Worm (Caenorhabditis elegans) whole organism, mixed stage, embryonic: Measurements from ENCODE around the gene sri-57.
"Not testable (repeated sequence)": the region's sequence is repeated elsewhere in the genome, so short reads cannot be mapped to it uniquely, and the experiment has no call there.

ENCODE experiments used
- M03D4.4 ChIP-seq: sonication (generic microtip); optimal IDR thresholded peaks from 2 replicates; lab custom pipeline; 2017; ENCODE audit warnings: mild to moderate bottlenecking, missing genetic modification characterization, missing compliant biosample characterization
- bed-3 ChIP-seq: fragments of 200-800 bp; sonication (Bioruptor generic); optimal IDR thresholded peaks from 3 replicates; lab custom pipeline; 2018; ENCODE audit warnings: mild to moderate bottlenecking, missing genetic modification characterization, moderate library complexity, missing compliant biosample characterization
- ceh-39 ChIP-seq: fragments of 150-350 bp; optimal IDR thresholded peaks from 2 replicates; lab custom pipeline; 2014; ENCODE audit warnings: missing biosample characterization, missing genetic modification characterization
- ceh-83 ChIP-seq: fragments of 200-800 bp; sonication (Bioruptor generic); optimal IDR thresholded peaks from 2 replicates; lab custom pipeline; 2018; ENCODE audit warnings: mild to moderate bottlenecking, missing genetic modification characterization, missing compliant biosample characterization
- ces-1 ChIP-seq: fragments of 150-350 bp; optimal IDR thresholded peaks from 2 replicates; lab custom pipeline; 2014; ENCODE audit warnings: missing biosample characterization, missing genetic modification reagents, missing genetic modification characterization
- drap-1 ChIP-seq: fragments of 200-800 bp; sonication (Bioruptor generic); optimal IDR thresholded peaks from 3 replicates; lab custom pipeline; 2018; ENCODE audit warnings: mild to moderate bottlenecking, missing genetic modification characterization, missing compliant biosample characterization
- elt-1 ChIP-seq: sonication (generic microtip); optimal IDR thresholded peaks from 2 replicates; lab custom pipeline; 2017; ENCODE audit warnings: missing genetic modification characterization, mild to moderate bottlenecking, missing compliant biosample characterization, antibody characterized with exemption, moderate library complexity, borderline replicate concordance; ENCODE audit not compliant: insufficient read depth
- elt-3 ChIP-seq: fragments of 150-350 bp; optimal IDR thresholded peaks from 2 replicates; lab custom pipeline; 2014; ENCODE audit warnings: missing biosample characterization, missing genetic modification characterization
- flh-1 ChIP-seq: fragments of 200-800 bp; sonication (Bioruptor generic); optimal IDR thresholded peaks from 2 replicates; lab custom pipeline; 2018; ENCODE audit warnings: mild to moderate bottlenecking, missing genetic modification characterization, moderate library complexity, missing compliant biosample characterization
- ham-2 ChIP-seq: fragments of 200-800 bp; sonication (Bioruptor generic); optimal IDR thresholded peaks from 2 replicates; lab custom pipeline; 2018; ENCODE audit warnings: mild to moderate bottlenecking, missing genetic modification characterization, missing compliant biosample characterization
- hlh-1 ChIP-seq: fragments of 150-350 bp; optimal IDR thresholded peaks from 2 replicates; lab custom pipeline; 2014; ENCODE audit warnings: missing biosample characterization, missing genetic modification reagents, missing genetic modification characterization
- lin-13 ChIP-seq: fragments of 150-350 bp; optimal IDR thresholded peaks from 2 replicates; lab custom pipeline; 2014; ENCODE audit warnings: missing biosample characterization, missing genetic modification characterization
- lin-32 ChIP-seq: fragments of 200-800 bp; sonication (Bioruptor generic); optimal IDR thresholded peaks from 2 replicates; lab custom pipeline; 2018; ENCODE audit warnings: mild to moderate bottlenecking, missing genetic modification characterization, missing compliant biosample characterization
- lsy-2 ChIP-seq: fragments of 150-350 bp; optimal IDR thresholded peaks from 2 replicates; lab custom pipeline; 2014; ENCODE audit warnings: missing biosample characterization, missing genetic modification characterization
- mab-5 ChIP-seq: fragments of 150-350 bp; optimal IDR thresholded peaks from 2 replicates; lab custom pipeline; 2014; ENCODE audit warnings: missing biosample characterization, missing genetic modification characterization
- mls-2 ChIP-seq: sonication (generic microtip); optimal IDR thresholded peaks from 2 replicates; lab custom pipeline; 2016; ENCODE audit warnings: mild to moderate bottlenecking, missing genetic modification characterization, moderate library complexity, missing compliant biosample characterization
- nhr-2 ChIP-seq: fragments of 150-350 bp; optimal IDR thresholded peaks from 2 replicates; lab custom pipeline; 2014; ENCODE audit warnings: missing biosample characterization, missing genetic modification characterization
- nhr-237 ChIP-seq: fragments of 150-350 bp; optimal IDR thresholded peaks from 2 replicates; lab custom pipeline; 2014; ENCODE audit warnings: missing biosample characterization, missing genetic modification characterization
- nhr-28 ChIP-seq: fragments of 150-350 bp; optimal IDR thresholded peaks from 2 replicates; lab custom pipeline; 2014; ENCODE audit warnings: missing biosample characterization, missing genetic modification characterization
- sptf-1 ChIP-seq: sonication (generic microtip); optimal IDR thresholded peaks from 2 replicates; lab custom pipeline; 2017; ENCODE audit warnings: mild to moderate bottlenecking, missing genetic modification characterization, moderate library complexity, missing compliant biosample characterization
- tbx-8 ChIP-seq: fragments of 200-800 bp; sonication (Bioruptor generic); optimal IDR thresholded peaks from 2 replicates; lab custom pipeline; 2018; ENCODE audit warnings: mild to moderate bottlenecking, missing genetic modification characterization, moderate library complexity, missing compliant biosample characterization
- unc-120 ChIP-seq: sonication (generic microtip); optimal IDR thresholded peaks from 2 replicates; lab custom pipeline; 2017; ENCODE audit warnings: missing genetic modification characterization, missing compliant biosample characterization; ENCODE audit not compliant: poor library complexity, severe bottlenecking
- unc-39 ChIP-seq: fragments of 150-350 bp; optimal IDR thresholded peaks from 2 replicates; lab custom pipeline; 2014; ENCODE audit warnings: missing biosample characterization, missing genetic modification characterization
- zip-8 ChIP-seq: fragments of 150-350 bp; optimal IDR thresholded peaks from 2 replicates; lab custom pipeline; 2014; ENCODE audit warnings: missing biosample characterization, missing genetic modification characterization

The sri-57 gene

ce11 chrII:2649015-2649414 lies 23.2 kb downstream of the sri-57 start:
- TF ChIP-seq drap-1 (GFP tag; lab: Kevin White, UChicago) (no peak), lin-32 (GFP tag; lab: Kevin White, UChicago) (no peak), elt-1 (tag; lab: Kevin White, UChicago) (no peak), bed-3 (GFP tag; lab: Kevin White, UChicago) (no peak), ceh-83 (GFP tag; lab: Kevin White, UChicago) (no peak), lsy-2 (tag; lab: Kevin White, UChicago) (no peak), ham-2 (GFP tag; lab: Kevin White, UChicago) (no peak), ceh-39 (tag; lab: Kevin White, UChicago) (no peak), nhr-28 (tag; lab: Kevin White, UChicago) (no peak)

ce11 chrII:2646756-2647155 lies 25.5 kb downstream of the sri-57 start, which contains the start of gene F22E5.12:
F22E5.12 (minus strand) TSS chrII:2646856.
- not testable (repeated sequence) for TF ChIP-seq zip-8 (tag; lab: Kevin White, UChicago); flh-1; hlh-1
- TF ChIP-seq, all 35 proteins: peak for 0; not testable (repeated sequence) for 35

ce11 chrII:2644498-2644897 lies 27.7 kb downstream of the sri-57 start, which contains the start of gene F22E5.11:
F22E5.11 (minus strand) TSS chrII:2644598.
- no peak for TF ChIP-seq nhr-237 (tag; lab: Kevin White, UChicago)
- no peak for TF ChIP-seq lin-32 (GFP tag; lab: Kevin White, UChicago)
- TF ChIP-seq unc-39, result no peak
- no peak for TF ChIP-seq drap-1 (GFP tag; lab: Kevin White, UChicago)
- no peak for TF ChIP-seq M03D4.4
- TF ChIP-seq mls-2 (tag; lab: Kevin White, UChicago), result no peak

ce11 chrII:2641777-2642176 lies 30.4 kb downstream of the sri-57 start, which contains the start of gene F22E5.7:
F22E5.7 (plus strand) TSS chrII:2642077.
- TF ChIP-seq nhr-237 (tag; lab: Kevin White, UChicago) (no peak), zip-8 (tag; lab: Kevin White, UChicago) (no peak)

ce11 chrII:2640982-2641381 lies 31.2 kb downstream of the sri-57 start, which contains the start of gene F22E5.23:
F22E5.23 (plus strand) TSS chrII:2641282.
- no peak for TF ChIP-seq ces-1 (GFP tag; lab: Kevin White, UChicago)
- no peak for TF ChIP-seq lin-13 (tag; lab: Kevin White, UChicago)
- no peak for TF ChIP-seq bed-3 (GFP tag; lab: Kevin White, UChicago)
- TF ChIP-seq lsy-2 (tag; lab: Kevin White, UChicago), result no peak
- no peak for TF ChIP-seq ceh-83 (GFP tag; lab: Kevin White, UChicago)
- TF ChIP-seq mab-5 (tag; lab: Kevin White, UChicago), result no peak

- TF ChIP-seq lsy-2 (tag; lab: Kevin White, UChicago); nhr-2 (tag; lab: Kevin White, UChicago); flh-1: not testable (repeated sequence)
- TF ChIP-seq, all 35 proteins: peak for 0; not testable (repeated sequence) for 35
Measured at ce11 chrII:2639401-2640088, 32.7 kb downstream of the sri-57 start, which contains the start of gene F22E5.8. F22E5.8 (plus strand) TSS chrII:2640038.

ce11 chrII:2638062-2638461 lies 34.2 kb downstream of the sri-57 start, which contains the start of gene F22E5.9:
F22E5.9 (plus strand) TSS chrII:2638388.
- TF ChIP-seq sptf-1 (tag; lab: Kevin White, UChicago) (no peak), ceh-39 (tag; lab: Kevin White, UChicago) (no peak), tbx-8 (GFP tag; lab: Kevin White, UChicago) (no peak), mls-2 (tag; lab: Kevin White, UChicago) (no peak), ham-2 (GFP tag; lab: Kevin White, UChicago) (no peak), hlh-1 (no peak), unc-39 (no peak), ces-1 (GFP tag; lab: Kevin White, UChicago) (no peak), lin-13 (tag; lab: Kevin White, UChicago) (no peak), elt-3 (tag; lab: Kevin White, UChicago) (no peak), unc-120 (no peak)
- TF ChIP-seq, all 35 proteins: peak for 0
